Worm (Caenorhabditis elegans) whole organism, young adult: Measurements from ENCODE around the gene C43H6.4.

Experiments
- C06A6.2 ChIP-seq: fragments of 200-800 bp; sonication (Bioruptor generic); conservative IDR thresholded peaks from 2 replicates; pipeline ENCODE4 v1.3.6; 2022; ENCODE audit warnings: missing genetic modification characterization, missing compliant biosample characterization
- D2030.7 ChIP-seq: fragments of 200-800 bp; sonication (Bioruptor generic); IDR thresholded peaks from 2 replicates; pipeline ENCODE4 v1.3.6; 2022; ENCODE audit warnings: missing genetic modification reagents, missing genetic modification characterization, missing compliant biosample characterization
- F23B12.7 ChIP-seq: sonication (generic microtip); optimal IDR thresholded peaks from 2 replicates; lab custom pipeline; 2017; ENCODE audit warnings: missing genetic modification characterization, mild to moderate bottlenecking, missing compliant biosample characterization, antibody characterized with exemption, moderate library complexity; ENCODE audit not compliant: insufficient read depth
- F33H1.4 ChIP-seq: fragments of 200-800 bp; sonication (Bioruptor generic); IDR thresholded peaks from 2 replicates; pipeline ENCODE4 v1.3.6; 2022; ENCODE audit warnings: missing genetic modification reagents, missing genetic modification characterization, missing compliant biosample characterization
- F39B2.1 ChIP-seq: fragments of 200-800 bp; sonication (Bioruptor generic); IDR thresholded peaks from 2 replicates; pipeline ENCODE4 v1.3.6; 2022; ENCODE audit warnings: missing genetic modification reagents, missing genetic modification characterization, missing compliant biosample characterization
- F49E8.2 ChIP-seq: sonication (generic microtip); optimal IDR thresholded peaks from 3 replicates; lab custom pipeline; 2017; ENCODE audit warnings: missing genetic modification characterization, mild to moderate bottlenecking, missing compliant biosample characterization, antibody characterized with exemption, moderate library complexity; ENCODE audit not compliant: insufficient read depth
- F55B11.4 ChIP-seq: sonication (generic microtip); optimal IDR thresholded peaks from 2 replicates; lab custom pipeline; 2016; ENCODE audit warnings: missing compliant biosample characterization, missing genetic modification characterization, borderline replicate concordance; ENCODE audit not compliant: insufficient read depth
- F57C9.4 ChIP-seq: sonication (generic microtip); optimal IDR thresholded peaks from 2 replicates; lab custom pipeline; 2017; ENCODE audit warnings: mild to moderate bottlenecking, missing genetic modification characterization, missing compliant biosample characterization
- K12H6.12 ChIP-seq: fragments of 200-800 bp; sonication (Bioruptor generic); optimal IDR thresholded peaks from 2 replicates; lab custom pipeline; 2018; ENCODE audit warnings: mild to moderate bottlenecking, missing genetic modification characterization, missing compliant biosample characterization
- T26A5.8 ChIP-seq: sonication (generic microtip); optimal IDR thresholded peaks from 2 replicates; lab custom pipeline; 2016; ENCODE audit warnings: missing genetic modification characterization, missing compliant biosample characterization
- Y53F4B.3 ChIP-seq: fragments of 200-800 bp; sonication (Bioruptor generic); IDR thresholded peaks from 2 replicates; pipeline ENCODE4 v1.3.6; 2022; ENCODE audit warnings: missing genetic modification reagents, missing genetic modification characterization, missing compliant biosample characterization
- ZK185.1 ChIP-seq: sonication (generic microtip); optimal IDR thresholded peaks from 2 replicates; lab custom pipeline; 2016; ENCODE audit warnings: mild to moderate bottlenecking, missing genetic modification characterization, missing compliant biosample characterization; ENCODE audit not compliant: poor library complexity, severe bottlenecking
- akir-1 ChIP-seq: fragments of 200-800 bp; sonication (Bioruptor generic); optimal IDR thresholded peaks from 2 replicates; lab custom pipeline; 2018; ENCODE audit warnings: mild to moderate bottlenecking, missing genetic modification characterization, moderate library complexity, missing compliant biosample characterization
- aptf-2 ChIP-seq: fragments of 200-800 bp; sonication (Bioruptor generic); conservative IDR thresholded peaks from 2 replicates; pipeline ENCODE4 v1.3.6; 2022; ENCODE audit warnings: missing genetic modification reagents, missing genetic modification characterization, missing compliant biosample characterization
- attf-3 ChIP-seq: fragments of 200-800 bp; sonication (Bioruptor generic); conservative IDR thresholded peaks from 2 replicates; pipeline ENCODE4 v1.3.6; 2022; ENCODE audit warnings: missing genetic modification reagents, missing genetic modification characterization, missing compliant biosample characterization
- bed-1 ChIP-seq: fragments of 200-800 bp; sonication (Bioruptor generic); IDR thresholded peaks from 2 replicates; pipeline ENCODE4 v1.3.6; 2022; ENCODE audit warnings: missing genetic modification reagents, missing genetic modification characterization, missing compliant biosample characterization
- cebp-1 ChIP-seq, 2 experiments: fragments of 200-800 bp in 1 of 2; sonication (Bioruptor generic) in 1 of 2; sonication (generic microtip) in 1 of 2; IDR thresholded peaks in 1 of 2; optimal IDR thresholded peaks in 1 of 2; 2 replicates each; pipeline versions ENCODE4 v1.3.6 to Lab custom; 2017 to 2022; ENCODE audit warnings: missing compliant biosample characterization in 2 of 2, missing genetic modification characterization in 2 of 2, mild to moderate bottlenecking in 1 of 2, missing genetic modification reagents in 1 of 2, moderate library complexity in 1 of 2
- cebp-2 ChIP-seq: fragments of 200-800 bp; sonication (Bioruptor generic); IDR thresholded peaks from 2 replicates; pipeline ENCODE4 v1.3.6; 2022; ENCODE audit warnings: missing genetic modification characterization, missing compliant biosample characterization
- ceh-79 ChIP-seq: sonication (generic microtip); optimal IDR thresholded peaks from 2 replicates; lab custom pipeline; 2017; ENCODE audit warnings: mild to moderate bottlenecking, missing genetic modification characterization, missing compliant biosample characterization
- dpl-1 ChIP-seq: fragments of 150-350 bp; optimal IDR thresholded peaks from 2 replicates; lab custom pipeline; 2014; ENCODE audit warnings: missing biosample characterization, missing genetic modification reagents, missing genetic modification characterization
- ets-4 ChIP-seq: fragments of 200-800 bp; sonication (Bioruptor generic); optimal IDR thresholded peaks from 2 replicates; lab custom pipeline; 2018; ENCODE audit warnings: mild to moderate bottlenecking, missing genetic modification characterization, missing compliant biosample characterization
- gei-17 ChIP-seq: fragments of 200-800 bp; sonication (Bioruptor generic); optimal IDR thresholded peaks from 2 replicates; lab custom pipeline; 2018; ENCODE audit warnings: mild to moderate bottlenecking, missing genetic modification characterization, missing compliant biosample characterization
- him-1 ChIP-seq: sonication (generic microtip); optimal IDR thresholded peaks from 2 replicates; lab custom pipeline; 2016; ENCODE audit warnings: missing genotype, missing genetic modification reagents, missing genetic modification characterization, missing compliant biosample characterization
- hlh-26 ChIP-seq: fragments of 200-800 bp; sonication (Bioruptor generic); conservative IDR thresholded peaks from 2 replicates; pipeline ENCODE4 v1.3.6; 2022; ENCODE audit warnings: missing genetic modification reagents, missing genetic modification characterization, missing compliant biosample characterization
- hmg-1.2 ChIP-seq: fragments of 200-800 bp; sonication (Bioruptor generic); IDR thresholded peaks from 2 replicates; pipeline ENCODE4 v1.3.6; 2022; ENCODE audit warnings: missing genetic modification reagents, missing genetic modification characterization, missing compliant biosample characterization
- hmg-20 ChIP-seq: fragments of 200-800 bp; sonication (Bioruptor generic); IDR thresholded peaks from 2 replicates; pipeline ENCODE4 v1.3.6; 2022; ENCODE audit warnings: missing genetic modification reagents, missing genetic modification characterization, missing compliant biosample characterization
- hsf-1 ChIP-seq: fragments of 200-800 bp; sonication (Bioruptor generic); IDR thresholded peaks from 2 replicates; pipeline ENCODE4 v1.3.6; 2022; ENCODE audit warnings: missing genetic modification reagents, missing genetic modification characterization, missing compliant biosample characterization
- lin-26 ChIP-seq: fragments of 200-800 bp; sonication (Bioruptor generic); IDR thresholded peaks from 2 replicates; pipeline ENCODE4 v1.3.6; 2022; ENCODE audit warnings: missing genetic modification reagents, missing genetic modification characterization, missing compliant biosample characterization
- lir-1 ChIP-seq: fragments of 200-800 bp; sonication (Bioruptor generic); conservative IDR thresholded peaks from 2 replicates; pipeline ENCODE4 v1.3.6; 2022; ENCODE audit warnings: missing genetic modification reagents, missing genetic modification characterization, missing compliant biosample characterization
- mes-4 ChIP-seq: sonication (generic microtip); optimal IDR thresholded peaks from 2 replicates; lab custom pipeline; 2016; ENCODE audit warnings: missing genotype, missing genetic modification characterization, missing compliant biosample characterization
- nhr-120 ChIP-seq: fragments of 200-800 bp; sonication (Bioruptor generic); IDR thresholded peaks from 2 replicates; pipeline ENCODE4 v1.3.6; 2022; ENCODE audit warnings: missing genetic modification characterization, missing compliant biosample characterization
- nhr-80 ChIP-seq: sonication (generic microtip); optimal IDR thresholded peaks from 2 replicates; lab custom pipeline; 2016; ENCODE audit warnings: missing genetic modification characterization, missing compliant biosample characterization
- tbx-9 ChIP-seq: sonication (generic microtip); optimal IDR thresholded peaks from 2 replicates; lab custom pipeline; 2016; ENCODE audit warnings: borderline replicate concordance, missing genetic modification characterization, inconsistent platforms, missing compliant biosample characterization
- tlf-1 ChIP-seq: fragments of 200-800 bp; sonication (Bioruptor generic); optimal IDR thresholded peaks from 2 replicates; lab custom pipeline; 2018; ENCODE audit warnings: mild to moderate bottlenecking, missing genetic modification characterization, missing compliant biosample characterization
- unc-62 ChIP-seq: fragments of 150-350 bp; optimal IDR thresholded peaks from 2 replicates; lab custom pipeline; 2014; ENCODE audit warnings: missing biosample characterization, missing genetic modification reagents, missing genetic modification characterization
- xnd-1 ChIP-seq: sonication (generic microtip); optimal IDR thresholded peaks from 2 replicates; lab custom pipeline; 2016; ENCODE audit warnings: missing genotype, missing genetic modification reagents, missing genetic modification characterization, missing compliant biosample characterization
- zim-3 ChIP-seq: sonication (generic microtip); optimal IDR thresholded peaks from 2 replicates; lab custom pipeline; 2017; ENCODE audit warnings: mild to moderate bottlenecking, missing genetic modification characterization, moderate library complexity, missing compliant biosample characterization
- ztf-6 ChIP-seq: fragments of 200-800 bp; sonication (Bioruptor generic); IDR thresholded peaks from 2 replicates; pipeline ENCODE4 v1.3.6; 2022; ENCODE audit warnings: missing genetic modification reagents, missing genetic modification characterization, missing compliant biosample characterization

Gene C43H6.4

DNA sequence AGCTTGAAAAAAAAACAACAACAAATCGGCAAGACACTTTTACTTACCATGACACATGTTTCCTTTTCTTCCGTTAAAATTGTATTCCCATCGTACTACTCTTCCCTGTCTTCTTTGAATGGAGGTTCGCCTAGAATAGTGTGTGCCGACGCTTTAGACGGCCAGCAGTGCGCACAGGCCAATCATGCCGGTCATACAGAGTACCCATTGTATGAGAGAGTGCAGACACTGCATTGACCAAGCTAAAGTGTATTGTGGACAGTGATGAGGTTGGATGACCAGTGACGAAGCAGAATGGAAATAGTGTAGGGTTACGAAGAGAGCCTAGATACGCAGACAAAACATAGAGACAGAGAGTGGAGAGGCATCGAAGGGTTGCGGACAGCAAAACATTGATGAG is 1.9 kb upstream of the C43H6.4 start, which contains the start of gene dhhc-9 (continued):
- TF ChIP-seq zim-3 (tag; lab: Kevin White, UChicago), result no peak
- no peak for TF ChIP-seq F33H1.4 (GFP tag; lab: Robert Waterston, UW)
- TF ChIP-seq ZK185.1 (tag; lab: Kevin White, UChicago), result peak; percentile 33
- TF ChIP-seq Y53F4B.3, result no peak
- no peak for TF ChIP-seq F55B11.4 (tag; lab: Kevin White, UChicago)
- TF ChIP-seq hmg-1.2, result peak; percentile 97
- TF ChIP-seq gei-17 (GFP tag; lab: Kevin White, UChicago), result peak; percentile 52
- TF ChIP-seq, all 124 proteins: peak for 14

DNA sequence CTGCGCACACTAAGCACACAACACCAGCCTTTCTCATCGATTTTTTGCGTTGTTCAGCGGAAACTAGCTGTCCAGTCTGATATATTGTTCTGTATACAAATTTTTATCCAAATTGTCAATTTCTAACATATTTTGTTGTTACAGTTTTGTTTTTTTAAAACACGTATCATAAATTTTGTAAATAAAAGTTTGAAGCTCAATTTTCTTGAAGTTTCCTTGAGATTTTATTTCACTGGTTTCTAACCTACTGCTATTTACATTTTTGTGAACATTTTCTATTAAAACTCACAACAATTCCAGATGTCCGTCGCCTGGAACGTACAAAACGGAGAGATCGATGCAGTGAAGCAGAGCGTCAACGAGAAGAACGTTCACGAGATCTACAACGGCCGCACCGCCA is 3.3 kb downstream of the C43H6.4 start, which contains the start of gene mtpn-1:
mtpn-1 (plus strand) TSS at position 301 of the 400 bp plus-strand sequence.
- TF ChIP-seq ceh-79 (tag; lab: Kevin White, UChicago), result no peak
- TF ChIP-seq F33H1.4 (GFP tag; lab: Robert Waterston, UW), result no peak
- no peak for TF ChIP-seq him-1 (tag; lab: Kevin White, UChicago)
- no peak for TF ChIP-seq gei-17 (GFP tag; lab: Kevin White, UChicago)
- TF ChIP-seq aptf-2, result no peak
- TF ChIP-seq dpl-1 (GFP tag; lab: Kevin White, UChicago), result no peak
- TF ChIP-seq ets-4 (GFP tag; lab: Kevin White, UChicago), result no peak
- no peak for TF ChIP-seq tlf-1 (GFP tag; lab: Kevin White, UChicago)
- TF ChIP-seq attf-3, result no peak
- no peak for TF ChIP-seq xnd-1 (tag; lab: Kevin White, UChicago)
- no peak for TF ChIP-seq mes-4 (tag; lab: Kevin White, UChicago)
- TF ChIP-seq ztf-6 (GFP tag; lab: Robert Waterston, UW), result no peak
- no peak for TF ChIP-seq F49E8.2 (tag; lab: Kevin White, UChicago)
- no peak for TF ChIP-seq lir-1
- no peak for TF ChIP-seq hlh-26 (GFP tag; lab: Robert Waterston, UW)
- TF ChIP-seq hmg-1.2, result no peak
- TF ChIP-seq akir-1 (GFP tag; lab: Kevin White, UChicago), result no peak
- TF ChIP-seq F23B12.7 (tag; lab: Kevin White, UChicago), result no peak
- TF ChIP-seq C06A6.2 (GFP tag; lab: Robert Waterston, UW), result no peak

ce11 chrX:2409243-2409741 is 5.5 kb downstream of the C43H6.4 start, which contains the start of the genes C43H6.12 and trpp-12:
C43H6.12 (plus strand) TSS chrX:2409607.
trpp-12 (plus strand) TSS chrX:2409691.
- TF ChIP-seq K12H6.12 (no peak), lin-26 (no peak), nhr-80 (tag; lab: Kevin White, UChicago) (peak; percentile 65)

DNA sequence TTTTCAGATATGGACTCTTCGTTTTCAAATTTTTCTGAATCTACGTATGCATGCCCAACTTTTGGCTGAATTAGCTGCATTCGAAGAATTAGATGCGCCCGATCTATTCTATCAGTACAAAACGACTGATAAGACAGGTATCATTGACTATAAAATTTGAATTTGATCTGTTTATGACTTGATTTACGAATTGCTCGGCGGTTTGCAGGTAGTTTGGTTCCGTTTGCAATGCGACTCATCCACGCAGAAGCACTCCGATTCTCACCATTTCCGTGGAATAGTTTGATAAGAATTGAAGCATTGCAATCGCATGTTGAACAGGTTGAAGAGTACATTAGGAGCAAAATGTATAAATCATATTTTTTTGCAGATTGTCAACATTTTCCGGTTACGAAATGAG is 7.2 kb downstream of the C43H6.4 start:
- TF ChIP-seq C06A6.2 (GFP tag; lab: Robert Waterston, UW) (no peak), nhr-80 (tag; lab: Kevin White, UChicago) (peak; percentile 72), hsf-1 (GFP tag; lab: Robert Waterston, UW) (no peak), nhr-120 (GFP tag; lab: Robert Waterston, UW) (no peak)

- TF ChIP-seq zim-3 (tag; lab: Kevin White, UChicago), result no peak
- TF ChIP-seq T26A5.8 (tag; lab: Kevin White, UChicago), result no peak
- TF ChIP-seq him-1 (tag; lab: Kevin White, UChicago), result no peak
- no peak for TF ChIP-seq aptf-2
- no peak for TF ChIP-seq F39B2.1 (GFP tag; lab: Robert Waterston, UW)
- no peak for TF ChIP-seq hmg-20 (GFP tag; lab: Robert Waterston, UW)
- no peak for TF ChIP-seq D2030.7 (GFP tag; lab: Robert Waterston, UW)
- no peak for TF ChIP-seq unc-62
- TF ChIP-seq F57C9.4, result no peak
- TF ChIP-seq cebp-1 (GFP tag; IDR thresholded peaks at IDR 0.05; lab: Robert Waterston, UW), result no peak
- no peak for TF ChIP-seq cebp-1 (tag; optimal IDR thresholded peaks at IDR 0.05; lab: Kevin White, UChicago)
- TF ChIP-seq cebp-2, result no peak
- TF ChIP-seq attf-3, result no peak
- no peak for TF ChIP-seq tbx-9 (tag; lab: Kevin White, UChicago)
- no peak for TF ChIP-seq bed-1 (GFP tag; lab: Robert Waterston, UW)
These were observed 9.5 kb downstream of the C43H6.4 start, which contains the start of gene hlh-15 for ce11 chrX:2413277-2413676. hlh-15 (minus strand) TSS chrX:2413377.
